Worm (Caenorhabditis elegans) whole organism, L1 larva: ENCODE data around the gene lsm-8.
"Not testable (repeated sequence)": the region's sequence is repeated elsewhere in the genome, so short reads cannot be mapped to it uniquely, and the experiment has no call there.

Source experiments
- F16B12.6 ChIP-seq: fragments of 150-350 bp; optimal IDR thresholded peaks from 2 replicates; lab custom pipeline; 2014; ENCODE audit warnings: missing biosample characterization, missing genetic modification characterization
- aha-1 ChIP-seq: fragments of 150-350 bp; optimal IDR thresholded peaks from 2 replicates; lab custom pipeline; 2014; ENCODE audit warnings: missing biosample characterization, missing genetic modification characterization
- alr-1 ChIP-seq: fragments of 200-800 bp; sonication (Bioruptor generic); optimal IDR thresholded peaks from 2 replicates; lab custom pipeline; 2018; ENCODE audit warnings: borderline replicate concordance, mild to moderate bottlenecking, missing genetic modification characterization, missing compliant biosample characterization
- ceh-88 ChIP-seq: fragments of 200-800 bp; sonication (Bioruptor generic); IDR thresholded peaks from 2 replicates; pipeline ENCODE4 v1.3.6; 2022; ENCODE audit warnings: missing genetic modification characterization, missing compliant biosample characterization
- ces-1 ChIP-seq: fragments of 150-350 bp; optimal IDR thresholded peaks from 2 replicates; lab custom pipeline; 2014; ENCODE audit warnings: missing biosample characterization, missing genetic modification reagents, missing genetic modification characterization
- dpl-1 ChIP-seq, 3 experiments: fragments of 150-350 bp in 2 of 3; sonication (generic microtip) in 1 of 3; optimal IDR thresholded peaks; 2 replicates each; lab custom pipeline; 2014 to 2017; ENCODE audit warnings: missing biosample characterization in 3 of 3, missing genetic modification characterization in 3 of 3, missing genetic modification reagents in 3 of 3
- dsc-1 ChIP-seq: sonication (generic microtip); optimal IDR thresholded peaks from 2 replicates; lab custom pipeline; 2016; ENCODE audit warnings: mild to moderate bottlenecking, missing genetic modification characterization, missing compliant biosample characterization
- efl-1 ChIP-seq, 4 experiments: fragments of 150-350 bp; optimal IDR thresholded peaks in 3 of 4; peaks in 1 of 4; 1 replicate in 1 of 4; 2 replicates in 3 of 4; lab custom pipeline; 2014; ENCODE audit warnings: missing biosample characterization in 2 of 4, missing genetic modification characterization in 2 of 4, missing genetic modification reagents in 2 of 4
- efl-3 ChIP-seq: fragments of 200-800 bp; sonication (Bioruptor generic); optimal IDR thresholded peaks from 2 replicates; lab custom pipeline; 2018; ENCODE audit warnings: mild to moderate bottlenecking, missing genetic modification characterization, missing compliant biosample characterization
- egl-13 ChIP-seq: sonication (generic microtip); optimal IDR thresholded peaks from 2 replicates; lab custom pipeline; 2016; ENCODE audit warnings: missing genotype, missing genetic modification reagents, missing genetic modification characterization, missing compliant biosample characterization
- elt-2 ChIP-seq: sonication (generic microtip); optimal IDR thresholded peaks from 2 replicates; lab custom pipeline; 2016; ENCODE audit warnings: missing genetic modification characterization, mild to moderate bottlenecking, inconsistent platforms, missing compliant biosample characterization, missing genetic modification reagents
- elt-3 ChIP-seq, 6 experiments: fragments of 150-350 bp in 1 of 6; sonication (generic microtip); optimal IDR thresholded peaks; 2 replicates each; lab custom pipeline; 2017 to 2018; ENCODE audit warnings: missing biosample characterization in 6 of 6, missing genetic modification characterization in 6 of 6, inconsistent platforms in 1 of 6
- fkh-10 ChIP-seq: sonication (generic microtip); optimal IDR thresholded peaks from 2 replicates; lab custom pipeline; 2017; ENCODE audit warnings: missing biosample characterization, missing genetic modification reagents, missing genetic modification characterization
- fkh-4 ChIP-seq: sonication (generic microtip); optimal IDR thresholded peaks from 2 replicates; lab custom pipeline; 2016; ENCODE audit warnings: missing compliant biosample characterization, missing genetic modification characterization, borderline replicate concordance
- fkh-8 ChIP-seq: sonication (generic microtip); optimal IDR thresholded peaks from 2 replicates; lab custom pipeline; 2016; ENCODE audit warnings: mild to moderate bottlenecking, missing genetic modification characterization, missing compliant biosample characterization
- hlh-17 ChIP-seq: fragments of 200-800 bp; sonication (Bioruptor generic); optimal IDR thresholded peaks from 2 replicates; lab custom pipeline; 2018; ENCODE audit warnings: missing genetic modification characterization, mild to moderate bottlenecking, missing compliant biosample characterization, moderate library complexity, borderline replicate concordance
- hpl-2 ChIP-seq: fragments of 150-350 bp; optimal IDR thresholded peaks from 2 replicates; lab custom pipeline; 2014; ENCODE audit warnings: missing biosample characterization, missing genetic modification reagents, missing genetic modification characterization
- isw-1 ChIP-seq: fragments of 200-800 bp; sonication (Bioruptor generic); IDR thresholded peaks from 2 replicates; pipeline ENCODE4 v1.3.6; 2022; ENCODE audit warnings: missing genetic modification characterization, missing compliant biosample characterization
- lin-13 ChIP-seq: fragments of 150-350 bp; optimal IDR thresholded peaks from 2 replicates; lab custom pipeline; 2014; ENCODE audit warnings: missing biosample characterization, missing genetic modification reagents, missing genetic modification characterization
- lin-14 ChIP-seq: fragments of 200-800 bp; sonication (Bioruptor generic); optimal IDR thresholded peaks from 2 replicates; lab custom pipeline; 2018; ENCODE audit warnings: mild to moderate bottlenecking, missing genetic modification characterization, moderate library complexity, missing compliant biosample characterization
- lin-15B ChIP-seq: fragments of 150-350 bp; sonication (generic microtip); optimal IDR thresholded peaks from 3 replicates; lab custom pipeline; 2014; ENCODE audit warnings: missing biosample characterization, missing genetic modification characterization
- lin-39 ChIP-seq: fragments of 150-350 bp; optimal IDR thresholded peaks from 2 replicates; lab custom pipeline; 2014; ENCODE audit warnings: missing biosample characterization, missing genetic modification reagents, missing genetic modification characterization
- lir-3 ChIP-seq: sonication (generic microtip); optimal IDR thresholded peaks from 2 replicates; lab custom pipeline; 2016; ENCODE audit warnings: mild to moderate bottlenecking, missing genetic modification characterization, moderate library complexity, missing compliant biosample characterization; ENCODE audit not compliant: poor library complexity
- lsy-2 ChIP-seq, 2 experiments: fragments of 150-350 bp; optimal IDR thresholded peaks; 2 replicates each; lab custom pipeline; 2014; ENCODE audit warnings: missing biosample characterization in 2 of 2, missing genetic modification characterization in 2 of 2
- mep-1 ChIP-seq: fragments of 150-350 bp; optimal IDR thresholded peaks from 2 replicates; lab custom pipeline; 2014; ENCODE audit warnings: missing biosample characterization, missing genetic modification characterization
- nhr-11 ChIP-seq: fragments of 150-350 bp; optimal IDR thresholded peaks from 2 replicates; lab custom pipeline; 2014; ENCODE audit warnings: missing biosample characterization, missing genetic modification characterization
- nhr-12 ChIP-seq: sonication (generic microtip); optimal IDR thresholded peaks from 2 replicates; lab custom pipeline; 2017; ENCODE audit warnings: missing biosample characterization, missing genetic modification characterization
- nhr-19 ChIP-seq: fragments of 200-800 bp; sonication (Bioruptor generic); conservative IDR thresholded peaks from 2 replicates; pipeline ENCODE4 v1.3.6; 2022; ENCODE audit warnings: missing genetic modification characterization, missing compliant biosample characterization
- nhr-20 ChIP-seq: sonication (generic microtip); optimal IDR thresholded peaks from 2 replicates; lab custom pipeline; 2016; ENCODE audit warnings: mild to moderate bottlenecking, missing genetic modification characterization, missing compliant biosample characterization
- nhr-237 ChIP-seq: fragments of 150-350 bp; optimal IDR thresholded peaks from 2 replicates; lab custom pipeline; 2014; ENCODE audit warnings: missing biosample characterization, missing genetic modification characterization
- nhr-71 ChIP-seq: sonication (generic microtip); optimal IDR thresholded peaks from 2 replicates; lab custom pipeline; 2016; ENCODE audit warnings: mild to moderate bottlenecking, missing genetic modification characterization, moderate library complexity, missing compliant biosample characterization
- nhr-76 ChIP-seq: sonication (generic microtip); optimal IDR thresholded peaks from 2 replicates; lab custom pipeline; 2017; ENCODE audit warnings: missing biosample characterization, missing genetic modification characterization
- pag-3 ChIP-seq: sonication (generic microtip); optimal IDR thresholded peaks from 2 replicates; lab custom pipeline; 2017; ENCODE audit warnings: missing genetic modification characterization, mild to moderate bottlenecking, missing compliant biosample characterization, antibody characterized with exemption, borderline replicate concordance; ENCODE audit not compliant: insufficient read depth
- pax-3 ChIP-seq: fragments of 200-800 bp; sonication (Bioruptor generic); optimal IDR thresholded peaks from 2 replicates; lab custom pipeline; 2018; ENCODE audit warnings: mild to moderate bottlenecking, missing genetic modification characterization, moderate library complexity, missing compliant biosample characterization
- rnt-1 ChIP-seq: sonication (generic microtip); optimal IDR thresholded peaks from 2 replicates; lab custom pipeline; 2016; ENCODE audit warnings: mild to moderate bottlenecking, missing genetic modification characterization, moderate library complexity, missing compliant biosample characterization
- snu-23 ChIP-seq: sonication (generic microtip); optimal IDR thresholded peaks from 2 replicates; lab custom pipeline; 2016; ENCODE audit warnings: missing genetic modification characterization, missing compliant biosample characterization
- sox-4 ChIP-seq: sonication (generic microtip); optimal IDR thresholded peaks from 2 replicates; lab custom pipeline; 2016; ENCODE audit warnings: missing genetic modification characterization, missing compliant biosample characterization
- sptf-1 ChIP-seq: fragments of 150-350 bp; optimal IDR thresholded peaks from 2 replicates; lab custom pipeline; 2014; ENCODE audit warnings: missing biosample characterization, missing genetic modification characterization
- sup-37 ChIP-seq: fragments of 200-800 bp; sonication (Bioruptor generic); optimal IDR thresholded peaks from 2 replicates; lab custom pipeline; 2018; ENCODE audit warnings: mild to moderate bottlenecking, missing genetic modification characterization, missing compliant biosample characterization
- tbx-2 ChIP-seq: sonication (generic microtip); optimal IDR thresholded peaks from 2 replicates; lab custom pipeline; 2016; ENCODE audit warnings: missing genetic modification characterization, missing compliant biosample characterization
- tlp-1 ChIP-seq: fragments of 150-350 bp; optimal IDR thresholded peaks from 2 replicates; lab custom pipeline; 2014; ENCODE audit warnings: missing biosample characterization, missing genetic modification characterization
- unc-130 ChIP-seq: fragments of 150-350 bp; optimal IDR thresholded peaks from 2 replicates; lab custom pipeline; 2017; ENCODE audit warnings: missing biosample characterization, missing genetic modification characterization, inconsistent platforms
- vab-15 ChIP-seq: sonication (generic microtip); optimal IDR thresholded peaks from 2 replicates; lab custom pipeline; 2017; ENCODE audit warnings: missing genotype, mild to moderate bottlenecking, missing genetic modification characterization, missing compliant biosample characterization
- zag-1 ChIP-seq: fragments of 150-350 bp; optimal IDR thresholded peaks from 2 replicates; lab custom pipeline; 2014; ENCODE audit warnings: missing biosample characterization, missing genetic modification characterization
- zip-4 ChIP-seq: fragments of 200-800 bp; sonication (Bioruptor generic); optimal IDR thresholded peaks from 2 replicates; lab custom pipeline; 2018; ENCODE audit warnings: mild to moderate bottlenecking, missing genetic modification characterization, moderate library complexity, missing compliant biosample characterization

lsm-8 gene

ce11 chrIV:6307439-6307838, 18.9 kb upstream of the lsm-8 start, which contains the start of gene csp-2:
TSS of gene csp-2 (plus strand) at chrIV:6307739.
- no peak for TF ChIP-seq pax-3 (tag; lab: Kevin White, UChicago)
- TF ChIP-seq elt-2 (tag; lab: Kevin White, UChicago), result no peak
- TF ChIP-seq unc-130 (tag; lab: Kevin White, UChicago), result no peak
- TF ChIP-seq nhr-71, result no peak
- TF ChIP-seq zip-4 (GFP tag; lab: Kevin White, UChicago), result no peak
- TF ChIP-seq aha-1, result no peak
- no peak for TF ChIP-seq zag-1 (tag; lab: Kevin White, UChicago)
- TF ChIP-seq lin-14 (GFP tag; lab: Kevin White, UChicago), result no peak
- no peak for TF ChIP-seq snu-23 (GFP tag; lab: Kevin White, UChicago)
- no peak for TF ChIP-seq lir-3
- no peak for TF ChIP-seq nhr-237 (tag; lab: Kevin White, UChicago)
- TF ChIP-seq ces-1, result no peak
- no peak for TF ChIP-seq vab-15 (tag; lab: Kevin White, UChicago)
- no peak for TF ChIP-seq elt-3 (tag; optimal IDR thresholded peaks at IDR 0.05; lab: Kevin White, UChicago)
- TF ChIP-seq, all 84 proteins: peak for 0

- TF ChIP-seq rnt-1 (tag; lab: Kevin White, UChicago); lin-15B (tag; lab: Kevin White, UChicago); hpl-2 (GFP tag; lab: Kevin White, UChicago): not testable (repeated sequence)
Measured at ce11 chrIV:6317357-6317756, 9.0 kb upstream of the lsm-8 start, which contains the start of gene Y73B6BL.12. TSS of gene Y73B6BL.12 (minus strand) at chrIV:6317457.

- peak; percentile 70 for TF ChIP-seq hlh-17 (GFP tag; lab: Kevin White, UChicago)
- TF ChIP-seq fkh-10, result peak; percentile 51
- peak; percentile 95 for TF ChIP-seq nhr-20 (tag; lab: Kevin White, UChicago)
- TF ChIP-seq mep-1 (tag; lab: Kevin White, UChicago), result peak; percentile 95
- TF ChIP-seq pag-3 (tag; lab: Kevin White, UChicago), result no peak
- no peak for TF ChIP-seq ces-1
- peak; percentile 98 for TF ChIP-seq lir-3
- TF ChIP-seq lin-14 (GFP tag; lab: Kevin White, UChicago), result peak; percentile 95
- TF ChIP-seq efl-1 (optimal IDR thresholded peaks at IDR 0.05; lab: Kevin White, UChicago), result peak; percentile 83 to 98
- TF ChIP-seq efl-1 (GFP tag; optimal IDR thresholded peaks at IDR 0.05 in 1 of 2; lab: Kevin White, UChicago), result peak; percentile 98 to 99
- TF ChIP-seq dpl-1 (GFP tag; optimal IDR thresholded peaks at IDR 0.05; lab: Kevin White, UChicago), result peak; percentile 96 to 98 (median 97)
- TF ChIP-seq tbx-2 (tag; lab: Kevin White, UChicago), result peak; percentile 98
- peak; percentile 88 for TF ChIP-seq elt-2 (tag; lab: Kevin White, UChicago)
- TF ChIP-seq efl-3, result peak; percentile 87
- TF ChIP-seq alr-1, result no peak
- peak; percentile 94 for TF ChIP-seq nhr-19 (GFP tag; lab: Robert Waterston, UW)
- TF ChIP-seq fkh-8 (tag; lab: Kevin White, UChicago), result peak; percentile 92
- peak; percentile 92 for TF ChIP-seq unc-130 (tag; lab: Kevin White, UChicago)
- no peak for TF ChIP-seq tlp-1
- no peak for TF ChIP-seq nhr-76
- TF ChIP-seq F16B12.6 (tag; lab: Kevin White, UChicago), result peak; percentile 49
- TF ChIP-seq ceh-88, result peak; percentile 85
- TF ChIP-seq lin-15B (tag; lab: Kevin White, UChicago), result peak; percentile 78
- TF ChIP-seq sup-37 (GFP tag; lab: Kevin White, UChicago), result peak; percentile 78
- peak; percentile 80 for TF ChIP-seq nhr-11 (tag; lab: Kevin White, UChicago)
- TF ChIP-seq pax-3 (tag; lab: Kevin White, UChicago), result peak; percentile 98
- TF ChIP-seq dsc-1 (tag; lab: Kevin White, UChicago), result peak; percentile 97
- TF ChIP-seq lin-39 (tag; lab: Kevin White, UChicago), result peak; percentile 93
- peak; percentile 98 for TF ChIP-seq egl-13 (tag; lab: Kevin White, UChicago)
- TF ChIP-seq fkh-4 (tag; lab: Kevin White, UChicago), result peak; percentile 99
- TF ChIP-seq lin-13, result peak; percentile 89
- no peak for TF ChIP-seq sptf-1
- TF ChIP-seq hpl-2 (GFP tag; lab: Kevin White, UChicago), result no peak
- TF ChIP-seq lsy-2 (tag; optimal IDR thresholded peaks at IDR 0.05; lab: Kevin White, UChicago), result peak; percentile 96
- peak; percentile 76 for TF ChIP-seq vab-15 (tag; lab: Kevin White, UChicago)
- TF ChIP-seq isw-1 (GFP tag; lab: Robert Waterston, UW), result peak; percentile 94
- TF ChIP-seq nhr-12 (tag; lab: Kevin White, UChicago), result no peak
- peak; percentile 96 for TF ChIP-seq sox-4 (tag; lab: Kevin White, UChicago)
- TF ChIP-seq elt-3 (tag; optimal IDR thresholded peaks at IDR 0.05; lab: Kevin White, UChicago), result peak in 2 of 6 experiments; percentile 71 to 74
Measured at ce11 chrIV:6321667-6322066, 4.7 kb upstream of the lsm-8 start, which contains the start of gene Y73B6BL.29. TSS of gene Y73B6BL.29 (plus strand) at chrIV:6321929.
